Worm (Caenorhabditis elegans): ENCODE measurements around the gene sru-39.

DNA sequence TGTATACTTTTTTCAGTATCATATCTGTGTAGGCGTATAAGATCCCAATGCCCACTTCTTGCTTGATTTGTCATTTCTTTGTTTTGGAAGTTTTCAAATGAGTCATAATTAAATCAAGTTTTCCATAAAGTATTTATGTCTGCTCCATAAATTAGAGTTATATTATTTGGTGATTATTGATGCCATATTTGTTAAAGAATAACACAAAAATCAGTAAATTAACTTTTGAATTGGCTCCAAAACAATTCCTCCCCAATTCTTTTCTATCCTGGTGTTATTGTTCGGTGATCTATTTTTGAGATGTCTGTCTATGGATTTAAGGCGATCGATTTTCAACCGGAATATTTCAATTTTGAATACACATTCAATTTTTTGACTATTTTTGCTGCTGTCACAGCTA, 1.9 kb downstream of the sru-39 start, which contains the start of gene sru-37:
- TF ChIP-seq snpc-4 (tag; optimal IDR thresholded peaks at IDR 0.05) (no peak), tbx-8 (GFP tag; optimal IDR thresholded peaks at IDR 0.05) (no peak)
